Worm (Caenorhabditis elegans) whole organism, midembryonic: ENCODE measurements around the gene W04G3.5.

ENCODE experiments used
- flt-1 ChIP-seq: fragments of 200-800 bp; sonication (Bioruptor generic); IDR thresholded peaks from 2 replicates; pipeline ENCODE4 v1.3.6; 2022; ENCODE audit warnings: missing genetic modification characterization, missing compliant biosample characterization
- med-1 ChIP-seq: sonication (generic microtip); optimal IDR thresholded peaks from 2 replicates; lab custom pipeline; 2017; ENCODE audit warnings: missing genetic modification characterization, mild to moderate bottlenecking, missing compliant biosample characterization, antibody characterized with exemption, missing genetic modification reagents; ENCODE audit not compliant: insufficient read depth
- ref-1 ChIP-seq: fragments of 200-800 bp; sonication (Bioruptor generic); conservative IDR thresholded peaks from 2 replicates; pipeline ENCODE4 v1.3.6; 2022; ENCODE audit warnings: missing genetic modification reagents, missing genetic modification characterization, missing compliant biosample characterization
- tab-1 ChIP-seq: fragments of 200-800 bp; sonication (Bioruptor generic); IDR thresholded peaks from 2 replicates; pipeline ENCODE4 v1.3.6; 2022; ENCODE audit warnings: missing genetic modification characterization, missing compliant biosample characterization
- ztf-23 ChIP-seq: fragments of 200-800 bp; sonication (Bioruptor generic); IDR thresholded peaks from 2 replicates; pipeline ENCODE4 v1.3.6; 2022; ENCODE audit warnings: missing genetic modification reagents, missing genetic modification characterization, missing compliant biosample characterization
- ztf-29 ChIP-seq: fragments of 200-800 bp; sonication (Bioruptor generic); IDR thresholded peaks from 2 replicates; pipeline ENCODE4 v1.3.6; 2022; ENCODE audit warnings: missing genetic modification reagents, missing genetic modification characterization, missing compliant biosample characterization

DNA sequence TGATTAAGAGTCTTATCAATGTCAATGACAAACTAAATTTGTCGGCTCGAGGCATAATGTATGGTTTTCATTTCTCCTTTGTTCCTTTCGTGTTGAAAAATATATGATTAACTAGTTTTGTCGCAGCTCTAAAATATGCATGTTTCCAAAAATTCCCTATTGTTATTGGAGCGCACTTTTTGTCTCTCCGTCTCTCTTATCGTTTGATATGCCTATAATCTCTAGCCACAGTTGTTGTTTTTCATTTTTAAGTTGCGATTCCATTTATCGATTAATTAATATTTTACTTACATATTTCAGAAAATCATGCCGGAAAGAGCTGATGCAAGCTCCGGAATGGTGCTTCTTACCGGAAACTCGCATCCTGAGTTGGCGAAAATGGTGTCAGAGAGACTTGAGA is at the start of gene W04G3.5:
- TF ChIP-seq ztf-23 (no peak), tab-1 (GFP tag; lab: Robert Waterston, UW) (no peak), flt-1 (no peak), ztf-29 (GFP tag; lab: Robert Waterston, UW) (no peak), med-1 (GFP tag; lab: Kevin White, UChicago) (no peak), ref-1 (no peak)
